Worm (Caenorhabditis elegans): ENCODE measurements around the gene gcy-27.

The gcy-27 gene

DNA sequence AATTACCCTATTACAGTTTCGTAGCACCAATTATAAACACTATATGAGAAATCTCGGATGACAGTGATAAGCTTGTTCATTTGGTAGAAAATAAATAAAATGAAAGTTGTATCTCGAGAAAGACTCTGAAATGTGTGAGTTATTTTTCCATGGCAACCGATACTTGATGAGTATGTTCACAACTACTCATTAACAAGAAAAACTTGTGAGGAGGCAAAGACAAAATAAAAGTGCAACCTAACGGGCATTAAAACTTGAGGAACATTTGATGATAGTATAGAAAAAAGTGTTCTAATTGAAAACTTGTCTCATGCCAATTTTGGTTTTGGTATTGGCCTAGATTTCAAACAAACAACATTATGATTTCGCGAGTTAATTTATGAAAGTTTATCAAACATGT, at the start of gene gcy-27:
Gene gcy-27 (minus strand): TSS at position 101 of the 400 bp plus-strand sequence.
- TF ChIP-seq elt-3 (tag; optimal IDR thresholded peaks at IDR 0.05) (no peak), ham-2 (GFP tag; optimal IDR thresholded peaks at IDR 0.05) (no peak), pha-4 (tag; optimal IDR thresholded peaks at IDR 0.05) (no peak), bed-3 (GFP tag; optimal IDR thresholded peaks at IDR 0.05) (no peak), ztf-11 (tag; optimal IDR thresholded peaks at IDR 0.05) (no peak), unc-120 (tag; optimal IDR thresholded peaks at IDR 0.05; ENCODE audit: poor library complexity, severe bottlenecking) (no peak), nhr-28 (tag; optimal IDR thresholded peaks at IDR 0.05) (no peak), nhr-2 (tag; optimal IDR thresholded peaks at IDR 0.05) (no peak), unc-62 (GFP tag; optimal IDR thresholded peaks at IDR 0.05) (no peak), flh-1 (GFP tag; optimal IDR thresholded peaks at IDR 0.05) (no peak), zip-8 (tag; optimal IDR thresholded peaks at IDR 0.05) (no peak), ceh-43 (GFP tag; optimal IDR thresholded peaks at IDR 0.05) (no peak), mls-2 (tag; optimal IDR thresholded peaks at IDR 0.05) (no peak), sem-2 (GFP tag; optimal IDR thresholded peaks at IDR 0.05) (no peak), lin-32 (GFP tag; optimal IDR thresholded peaks at IDR 0.05) (no peak), drap-1 (GFP tag; optimal IDR thresholded peaks at IDR 0.05) (no peak), ceh-83 (GFP tag; optimal IDR thresholded peaks at IDR 0.05) (no peak), tbx-8 (GFP tag; optimal IDR thresholded peaks at IDR 0.05) (no peak)

DNA sequence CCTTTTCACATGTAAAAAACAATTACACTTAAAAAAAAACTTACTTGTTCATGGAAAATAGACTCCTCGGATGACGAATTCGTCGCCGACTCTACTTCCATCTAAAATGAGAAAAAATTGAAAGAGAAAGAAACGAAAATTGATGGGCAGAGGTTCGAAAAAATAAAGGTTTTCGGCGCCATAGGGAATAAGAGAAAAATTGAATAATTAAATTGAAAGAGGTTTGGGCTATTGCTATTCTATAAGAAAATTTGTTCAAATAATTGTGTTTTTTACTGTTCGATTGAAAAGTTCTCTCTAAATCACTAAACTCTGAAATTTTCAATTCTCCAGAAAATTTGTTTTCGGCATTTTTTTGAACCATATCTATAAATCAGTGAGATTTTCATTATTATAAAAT, 46.8 kb upstream of the gcy-27 start, which contains the start of gene rabr-2:
Gene rabr-2 (minus strand): TSS at position 101 of the 400 bp plus-strand sequence.
- TF ChIP-seq elt-1 (tag; optimal IDR thresholded peaks at IDR 0.05; ENCODE audit: borderline replicate concordance, insufficient read depth) (no peak), ceh-43 (GFP tag; optimal IDR thresholded peaks at IDR 0.05) (no peak), unc-120 (tag; optimal IDR thresholded peaks at IDR 0.05; ENCODE audit: poor library complexity, severe bottlenecking) (no peak), ham-2 (GFP tag; optimal IDR thresholded peaks at IDR 0.05) (no peak), M03D4.4 (tag; optimal IDR thresholded peaks at IDR 0.05) (no peak), mep-1 (tag; optimal IDR thresholded peaks at IDR 0.05) (no peak), elt-3 (tag; optimal IDR thresholded peaks at IDR 0.05) (no peak), sem-2 (GFP tag; optimal IDR thresholded peaks at IDR 0.05) (no peak), flh-1 (GFP tag; optimal IDR thresholded peaks at IDR 0.05) (no peak), ztf-11 (tag; optimal IDR thresholded peaks at IDR 0.05) (no peak), nhr-76 (tag; optimal IDR thresholded peaks at IDR 0.05) (no peak), tbx-8 (GFP tag; optimal IDR thresholded peaks at IDR 0.05) (no peak), nhr-237 (tag; optimal IDR thresholded peaks at IDR 0.05) (no peak), snpc-4 (tag; optimal IDR thresholded peaks at IDR 0.05) (no peak), unc-39 (tag; optimal IDR thresholded peaks at IDR 0.05) (no peak), nhr-12 (tag; optimal IDR thresholded peaks at IDR 0.05) (no peak), ces-1 (GFP tag; optimal IDR thresholded peaks at IDR 0.05) (no peak), lin-13 (tag; optimal IDR thresholded peaks at IDR 0.05) (no peak)

DNA sequence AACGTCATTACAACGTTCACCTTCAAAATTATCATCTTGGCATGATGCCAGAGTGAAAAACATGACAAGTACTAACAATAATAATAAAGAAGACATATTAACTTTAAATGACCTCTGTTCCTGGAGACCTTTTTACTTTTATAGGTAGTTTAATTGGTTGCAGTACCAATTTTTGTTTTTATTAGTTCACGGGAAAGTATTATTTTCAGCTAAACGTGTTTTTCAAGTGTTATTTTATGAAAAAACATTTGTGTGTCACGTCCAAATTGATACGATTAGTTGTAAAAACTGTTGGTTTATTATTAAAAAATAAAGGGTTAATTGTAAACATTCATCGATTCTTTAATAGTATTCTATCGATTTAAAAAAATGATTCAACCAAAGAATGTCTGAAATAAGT, 39.3 kb upstream of the gcy-27 start, which contains the start of gene grl-24:
Gene grl-24 (minus strand): TSS at position 101 of the 400 bp plus-strand sequence.
- no peak for TF ChIP-seq ceh-43 (GFP tag; optimal IDR thresholded peaks at IDR 0.05)

DNA sequence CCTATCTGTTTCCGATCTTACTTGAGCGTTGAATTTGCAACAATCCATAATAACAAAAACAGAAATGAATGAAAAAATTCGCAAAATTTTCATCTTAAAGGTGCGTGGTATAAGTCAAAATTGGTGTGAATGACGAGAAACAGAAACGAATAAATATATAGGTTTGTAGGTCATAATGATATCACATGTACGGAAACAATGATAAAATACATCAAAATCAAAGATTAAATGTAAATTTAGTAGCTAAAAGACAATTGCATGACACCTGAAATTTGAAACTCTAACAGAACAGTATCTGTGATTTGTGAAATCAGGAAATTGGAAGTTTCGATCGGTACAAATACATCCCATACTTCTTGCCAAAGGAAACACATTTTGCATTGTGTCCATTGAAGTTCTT, 38.8 kb upstream of the gcy-27 start, which contains the start of gene F11E6.9:
Gene F11E6.9 (minus strand): TSS at position 101 of the 400 bp plus-strand sequence.
- TF ChIP-seq mab-5 (tag; optimal IDR thresholded peaks at IDR 0.05) = no peak
- no peak for TF ChIP-seq ztf-11 (tag; optimal IDR thresholded peaks at IDR 0.05)
- no peak for TF ChIP-seq blmp-1 (tag; optimal IDR thresholded peaks at IDR 0.05)
- no peak for TF ChIP-seq mls-2 (tag; optimal IDR thresholded peaks at IDR 0.05)
- TF ChIP-seq bed-3 (GFP tag; optimal IDR thresholded peaks at IDR 0.05) = no peak
- TF ChIP-seq nhr-28 (tag; optimal IDR thresholded peaks at IDR 0.05) = no peak
- TF ChIP-seq ham-2 (GFP tag; optimal IDR thresholded peaks at IDR 0.05) = no peak
- no peak for TF ChIP-seq ceh-43 (GFP tag; optimal IDR thresholded peaks at IDR 0.05)
- no peak for TF ChIP-seq lin-13 (tag; optimal IDR thresholded peaks at IDR 0.05)
- TF ChIP-seq zip-8 (tag; optimal IDR thresholded peaks at IDR 0.05) = no peak
- TF ChIP-seq elt-1 (tag; optimal IDR thresholded peaks at IDR 0.05; ENCODE audit: borderline replicate concordance, insufficient read depth) = no peak
- TF ChIP-seq lin-32 (GFP tag; optimal IDR thresholded peaks at IDR 0.05) = no peak
- TF ChIP-seq nhr-2 (tag; optimal IDR thresholded peaks at IDR 0.05) = no peak
- no peak for TF ChIP-seq mep-1 (tag; optimal IDR thresholded peaks at IDR 0.05)
- no peak for TF ChIP-seq nhr-237 (tag; optimal IDR thresholded peaks at IDR 0.05)
- no peak for TF ChIP-seq M03D4.4 (tag; optimal IDR thresholded peaks at IDR 0.05)
- no peak for TF ChIP-seq elt-3 (tag; optimal IDR thresholded peaks at IDR 0.05)
- TF ChIP-seq lsy-2 (tag; optimal IDR thresholded peaks at IDR 0.05) = no peak

DNA sequence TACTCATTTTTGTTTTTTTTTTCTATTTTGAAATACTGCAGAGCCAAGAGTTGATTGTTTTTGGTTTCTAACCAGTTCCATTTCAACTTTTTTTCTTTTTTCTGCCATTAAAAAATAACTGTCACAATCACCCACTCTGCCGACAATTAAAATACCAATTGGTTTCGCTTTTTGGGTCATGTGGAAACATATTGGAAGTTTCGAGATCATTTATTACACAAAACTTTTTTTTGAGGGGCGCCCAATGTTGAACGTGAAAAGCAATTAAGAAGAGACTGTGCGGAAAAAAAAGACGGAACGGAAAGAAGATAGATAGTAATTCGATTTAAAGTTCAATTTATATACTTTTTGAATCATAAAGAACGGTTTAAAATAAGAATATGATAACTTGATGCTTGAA, 37.6 kb upstream of the gcy-27 start:
- no peak for TF ChIP-seq sptf-1 (tag; optimal IDR thresholded peaks at IDR 0.05)
- TF ChIP-seq ztf-11 (tag; optimal IDR thresholded peaks at IDR 0.05) = no peak
